Worm (Caenorhabditis elegans): ENCODE measurements around the gene best-22.
A peak's percentile ranks its signal among the peaks of the same experiment; 100 is the strongest.

The best-22 gene

DNA sequence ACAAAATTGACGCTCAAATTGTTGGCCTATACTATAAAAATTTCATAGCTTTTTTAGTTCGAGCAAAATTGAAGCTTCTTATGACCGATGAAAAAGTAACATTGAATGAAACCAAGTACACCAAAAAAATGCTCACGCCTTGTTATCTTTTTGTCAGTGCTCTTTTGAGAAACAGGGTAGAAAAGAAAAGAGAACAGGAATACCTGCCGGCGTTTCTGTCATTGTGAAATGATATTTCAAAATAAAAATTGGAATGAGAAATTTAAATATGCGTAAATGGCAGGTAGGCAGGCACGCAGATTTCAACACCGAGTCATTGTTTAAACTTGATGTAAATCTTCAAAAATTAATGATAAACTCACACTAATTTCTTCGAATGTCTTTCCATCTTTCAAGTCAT, 45.0 kb upstream of the best-22 start:
- TF ChIP-seq dve-1 (tag; optimal IDR thresholded peaks at IDR 0.05; ENCODE audit: insufficient read depth) (peak; percentile 17), Y48G9A.11 (GFP tag; IDR thresholded peaks at IDR 0.05) (no peak), dmd-6 (GFP tag; IDR thresholded peaks at IDR 0.05) (peak; percentile 41; the same call in 1 of the 2 replicates), nhr-10 (tag; optimal IDR thresholded peaks at IDR 0.05) (no peak), ama-1 (optimal IDR thresholded peaks at IDR 0.05) (no peak), daf-16 (GFP tag; optimal IDR thresholded peaks at IDR 0.05) (no peak), daf-16 (tag; optimal IDR thresholded peaks at IDR 0.05) (peak; percentile 13)

DNA sequence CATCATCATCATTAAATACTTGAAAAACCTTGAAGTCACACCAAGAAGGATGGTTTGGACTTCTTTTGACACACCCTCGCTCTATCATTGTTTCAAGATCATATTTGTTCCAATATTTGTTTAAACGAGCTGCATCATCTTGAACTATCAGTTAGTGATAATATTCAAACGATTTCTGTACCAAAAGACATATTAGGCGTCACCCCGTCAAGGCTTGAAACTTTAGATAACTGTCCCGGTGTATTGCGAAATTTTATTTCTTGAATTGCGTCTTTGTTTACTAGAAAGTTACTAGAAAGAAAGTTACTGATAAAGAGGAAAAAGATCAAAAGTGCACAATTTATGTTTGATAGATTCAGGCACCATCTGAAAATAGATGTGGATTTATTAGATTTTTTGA, 43.8 kb upstream of the best-22 start:
- TF ChIP-seq aha-1 (tag): peak; percentile 38
- no peak for TF ChIP-seq F37D6.2 (tag; optimal IDR thresholded peaks at IDR 0.05)
- TF ChIP-seq F49E8.2 (tag; optimal IDR thresholded peaks at IDR 0.05; ENCODE audit: borderline replicate concordance): no peak
- no peak for TF ChIP-seq nhr-76 (tag; optimal IDR thresholded peaks at IDR 0.05)
- TF ChIP-seq mep-1 (tag; optimal IDR thresholded peaks at IDR 0.05): no peak
- no peak for TF ChIP-seq T20F7.1 (GFP tag; optimal IDR thresholded peaks at IDR 0.05)
- TF ChIP-seq ceh-28 (tag; optimal IDR thresholded peaks at IDR 0.05): no peak
- peak in 1 of 2 experiments; percentile 9 for TF ChIP-seq unc-62 (GFP tag; optimal IDR thresholded peaks at IDR 0.05 in 1 of 2)
- TF ChIP-seq unc-62 (tag; optimal IDR thresholded peaks at IDR 0.05): no peak
- peak in 1 of 2 experiments; percentile 6 for TF ChIP-seq daf-16 (GFP tag; optimal IDR thresholded peaks at IDR 0.05)
- peak; percentile 96 for TF ChIP-seq daf-16 (tag; optimal IDR thresholded peaks at IDR 0.05)
- peak; percentile 14 for TF ChIP-seq nhr-10 (tag; optimal IDR thresholded peaks at IDR 0.05)
- 0 out of 2 replicates have a peak, but pooled peaks have one; percentile 38 for TF ChIP-seq lin-1 (GFP tag; IDR thresholded peaks at IDR 0.05)
- TF ChIP-seq pqm-1 (tag; optimal IDR thresholded peaks at IDR 0.05): peak; percentile 90
- peak; percentile 69 for TF ChIP-seq hlh-11 (tag; optimal IDR thresholded peaks at IDR 0.05)
- TF ChIP-seq nhr-48 (tag; optimal IDR thresholded peaks at IDR 0.05): peak; percentile 22
- peak; percentile 70 for TF ChIP-seq dve-1 (tag; optimal IDR thresholded peaks at IDR 0.05; ENCODE audit: insufficient read depth)
- TF ChIP-seq nhr-111 (GFP tag; optimal IDR thresholded peaks at IDR 0.05): no peak
- TF ChIP-seq dmd-6 (GFP tag; IDR thresholded peaks at IDR 0.05): peak; percentile 65
- peak; percentile 31 for TF ChIP-seq nhr-28 (tag; optimal IDR thresholded peaks at IDR 0.05)
- no peak for TF ChIP-seq T26A8.4 (GFP tag; IDR thresholded peaks at IDR 0.05)
- no peak for TF ChIP-seq nhr-11 (tag; optimal IDR thresholded peaks at IDR 0.05)
- TF ChIP-seq Y48G9A.11 (GFP tag; IDR thresholded peaks at IDR 0.05): no peak
- TF ChIP-seq ztf-7 (tag; optimal IDR thresholded peaks at IDR 0.05): peak; percentile 2

DNA sequence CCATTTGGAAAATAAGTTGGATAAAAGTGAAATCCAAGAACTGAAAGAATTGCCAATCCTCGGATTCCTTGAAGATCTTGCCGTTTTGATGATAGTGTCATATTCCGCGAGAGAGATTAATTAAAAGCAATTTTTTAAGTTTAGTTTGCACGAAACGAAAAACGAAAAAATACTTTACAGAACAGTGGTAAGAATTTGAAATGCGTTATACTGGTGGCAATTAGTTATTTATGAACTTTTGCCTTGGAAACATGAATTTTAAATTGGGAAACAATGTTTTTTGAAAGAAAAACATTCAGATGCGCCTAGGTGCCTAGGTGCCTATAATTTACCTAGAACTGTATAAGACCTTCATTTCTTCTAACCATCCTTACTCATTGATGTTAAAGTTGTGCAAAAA, 42.0 kb upstream of the best-22 start, which contains the start of gene oac-57:
TSS of gene oac-57 (minus strand) at position 101 of the 400 bp plus-strand sequence.
- TF ChIP-seq ama-1 (optimal IDR thresholded peaks at IDR 0.05) (no peak), lin-15B (tag; optimal IDR thresholded peaks at IDR 0.05) (no peak), nhr-10 (tag; optimal IDR thresholded peaks at IDR 0.05) (no peak)

DNA sequence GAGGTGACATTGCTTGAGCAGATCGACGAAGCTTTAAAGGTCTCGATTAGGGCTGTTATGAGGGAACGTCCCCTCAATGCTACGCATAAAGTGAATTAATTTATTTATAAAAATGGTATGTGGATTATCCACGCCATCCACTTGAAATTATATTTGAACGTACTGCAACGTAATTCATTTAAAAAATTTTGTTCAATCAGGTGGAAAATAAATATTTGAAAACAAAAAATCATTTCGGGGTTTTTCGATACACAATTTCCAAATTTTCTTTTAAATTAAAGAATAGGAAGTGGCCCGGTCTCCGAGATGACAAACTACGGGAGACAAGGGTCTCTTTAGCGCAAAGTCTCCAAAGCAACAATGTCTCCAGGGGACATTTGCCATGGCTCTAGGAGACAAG, 38.1 kb upstream of the best-22 start, which contains the start of gene oac-58:
TSS of gene oac-58 (minus strand) at position 101 of the 400 bp plus-strand sequence.
- TF ChIP-seq zag-1 (tag; optimal IDR thresholded peaks at IDR 0.05): no peak
- TF ChIP-seq cey-2 (tag; optimal IDR thresholded peaks at IDR 0.05; ENCODE audit: borderline replicate concordance, insufficient read depth): no peak
- TF ChIP-seq egl-43 (GFP tag; IDR thresholded peaks at IDR 0.05): no peak
- no peak for TF ChIP-seq dmd-6 (GFP tag; IDR thresholded peaks at IDR 0.05)
- TF ChIP-seq spr-1 (tag; optimal IDR thresholded peaks at IDR 0.05): no peak
- TF ChIP-seq lir-3 (tag; optimal IDR thresholded peaks at IDR 0.05): no peak
- TF ChIP-seq dpl-1 (GFP tag; optimal IDR thresholded peaks at IDR 0.05): no peak
- no peak for TF ChIP-seq nhr-25 (tag; optimal IDR thresholded peaks at IDR 0.05; ENCODE audit: borderline replicate concordance, insufficient read depth)
- no peak for TF ChIP-seq hlh-30 (tag; optimal IDR thresholded peaks at IDR 0.05; ENCODE audit: insufficient read depth)
- TF ChIP-seq arid-1 (GFP tag; conservative IDR thresholded peaks at IDR 0.05): no peak
- no peak for TF ChIP-seq Y105C5A.15 (GFP tag; IDR thresholded peaks at IDR 0.05)
- TF ChIP-seq set-16 (GFP tag; IDR thresholded peaks at IDR 0.05): no peak
- no peak for TF ChIP-seq aly-2 (tag; optimal IDR thresholded peaks at IDR 0.05)
- TF ChIP-seq rbr-2 (tag; optimal IDR thresholded peaks at IDR 0.05): no peak
- no peak for TF ChIP-seq nhr-77 (tag; optimal IDR thresholded peaks at IDR 0.05)

Data from whole organism, L4 larva.